Fruit fly (Drosophila melanogaster) Kc167 (cell line): ENCODE measurements around the gene CG5866.

Experiments
- Myc ChIP-seq: fragments of >200 bp; optimal IDR thresholded peaks from 2 replicates; lab custom pipeline; 2017; ENCODE audit warnings: missing external identifiers
- h ChIP-seq: fragments of >200 bp; optimal IDR thresholded peaks from 3 replicates; lab custom pipeline; 2018; ENCODE audit warnings: missing external identifiers
- ttk ChIP-seq: sonication (Bioruptor generic); optimal IDR thresholded peaks from 2 replicates; lab custom pipeline; 2017; ENCODE audit warnings: missing external identifiers

dm6 chr3R:17433117-17433516 is 17.6 kb downstream of the CG5866 start:
- TF ChIP-seq Myc: no peak
- TF ChIP-seq h (lab: Kevin White, UChicago): no peak
- no peak for TF ChIP-seq ttk (lab: Kevin White, UChicago)
